Worm (Caenorhabditis elegans) whole organism, L1 larva: ENCODE data around the gene C16C10.9.

ENCODE experiments used
- C04F5.9 ChIP-seq: sonication (generic microtip); optimal IDR thresholded peaks from 2 replicates; lab custom pipeline; 2016; ENCODE audit warnings: missing genetic modification characterization, missing compliant biosample characterization
- C34B4.2 ChIP-seq: sonication (generic microtip); optimal IDR thresholded peaks from 2 replicates; lab custom pipeline; 2017; ENCODE audit warnings: mild to moderate bottlenecking, missing genetic modification characterization, missing compliant biosample characterization
- F16B12.6 ChIP-seq: fragments of 150-350 bp; optimal IDR thresholded peaks from 2 replicates; lab custom pipeline; 2014; ENCODE audit warnings: missing biosample characterization, missing genetic modification characterization
- Y116A8C.19 ChIP-seq: sonication (generic microtip); optimal IDR thresholded peaks from 2 replicates; lab custom pipeline; 2016; ENCODE audit warnings: missing compliant biosample characterization, missing genetic modification characterization, borderline replicate concordance
- aha-1 ChIP-seq: fragments of 150-350 bp; optimal IDR thresholded peaks from 2 replicates; lab custom pipeline; 2014; ENCODE audit warnings: missing biosample characterization, missing genetic modification characterization
- blmp-1 ChIP-seq: fragments of 150-350 bp; optimal IDR thresholded peaks from 2 replicates; lab custom pipeline; 2014; ENCODE audit warnings: missing biosample characterization, missing genetic modification characterization
- ceh-63 ChIP-seq: fragments of 200-800 bp; sonication (Bioruptor generic); optimal IDR thresholded peaks from 2 replicates; lab custom pipeline; 2018; ENCODE audit warnings: mild to moderate bottlenecking, missing genetic modification characterization, missing compliant biosample characterization
- ceh-82 ChIP-seq, 3 experiments: fragments of 150-350 bp in 1 of 3; sonication (generic microtip) in 2 of 3; optimal IDR thresholded peaks; 2 replicates each; lab custom pipeline; 2014 to 2017; ENCODE audit warnings: missing biosample characterization in 3 of 3, missing genetic modification characterization in 3 of 3
- ceh-88 ChIP-seq: fragments of 200-800 bp; sonication (Bioruptor generic); IDR thresholded peaks from 2 replicates; pipeline ENCODE4 v1.3.6; 2022; ENCODE audit warnings: missing genetic modification characterization, missing compliant biosample characterization
- ces-1 ChIP-seq: fragments of 150-350 bp; optimal IDR thresholded peaks from 2 replicates; lab custom pipeline; 2014; ENCODE audit warnings: missing biosample characterization, missing genetic modification reagents, missing genetic modification characterization
- dpl-1 ChIP-seq, 3 experiments: fragments of 150-350 bp in 2 of 3; sonication (generic microtip) in 1 of 3; optimal IDR thresholded peaks; 2 replicates each; lab custom pipeline; 2014 to 2017; ENCODE audit warnings: missing biosample characterization in 3 of 3, missing genetic modification characterization in 3 of 3, missing genetic modification reagents in 3 of 3
- dsc-1 ChIP-seq: sonication (generic microtip); optimal IDR thresholded peaks from 2 replicates; lab custom pipeline; 2016; ENCODE audit warnings: mild to moderate bottlenecking, missing genetic modification characterization, missing compliant biosample characterization
- egl-13 ChIP-seq: sonication (generic microtip); optimal IDR thresholded peaks from 2 replicates; lab custom pipeline; 2016; ENCODE audit warnings: missing genotype, missing genetic modification reagents, missing genetic modification characterization, missing compliant biosample characterization
- egl-27 ChIP-seq, 2 experiments: fragments of 150-350 bp in 1 of 2; sonication (generic microtip); optimal IDR thresholded peaks; 3 replicates each; lab custom pipeline; 2017 to 2018; ENCODE audit warnings: missing biosample characterization in 2 of 2, missing genetic modification characterization in 2 of 2, missing genetic modification reagents in 2 of 2
- elt-2 ChIP-seq: sonication (generic microtip); optimal IDR thresholded peaks from 2 replicates; lab custom pipeline; 2016; ENCODE audit warnings: missing genetic modification characterization, mild to moderate bottlenecking, inconsistent platforms, missing compliant biosample characterization, missing genetic modification reagents
- elt-3 ChIP-seq, 6 experiments: fragments of 150-350 bp in 1 of 6; sonication (generic microtip); optimal IDR thresholded peaks; 2 replicates each; lab custom pipeline; 2017 to 2018; ENCODE audit warnings: missing biosample characterization in 6 of 6, missing genetic modification characterization in 6 of 6, inconsistent platforms in 1 of 6
- ets-5 ChIP-seq: fragments of 200-800 bp; sonication (Bioruptor generic); IDR thresholded peaks from 2 replicates; pipeline ENCODE4 v1.3.6; 2022; ENCODE audit warnings: missing genetic modification characterization, missing compliant biosample characterization
- fos-1 ChIP-seq: fragments of 150-350 bp; optimal IDR thresholded peaks from 2 replicates; lab custom pipeline; 2014; ENCODE audit warnings: missing biosample characterization, missing genetic modification characterization
- hpl-2 ChIP-seq: fragments of 150-350 bp; optimal IDR thresholded peaks from 2 replicates; lab custom pipeline; 2014; ENCODE audit warnings: missing biosample characterization, missing genetic modification reagents, missing genetic modification characterization
- irx-1 ChIP-seq: sonication (generic microtip); optimal IDR thresholded peaks from 2 replicates; lab custom pipeline; 2016; ENCODE audit warnings: missing genetic modification characterization, missing compliant biosample characterization
- jun-1 ChIP-seq: fragments of 150-350 bp; optimal IDR thresholded peaks from 2 replicates; lab custom pipeline; 2014; ENCODE audit warnings: missing biosample characterization, missing genetic modification reagents, missing genetic modification characterization
- lin-14 ChIP-seq: fragments of 200-800 bp; sonication (Bioruptor generic); optimal IDR thresholded peaks from 2 replicates; lab custom pipeline; 2018; ENCODE audit warnings: mild to moderate bottlenecking, missing genetic modification characterization, moderate library complexity, missing compliant biosample characterization
- lin-15B ChIP-seq: fragments of 150-350 bp; sonication (generic microtip); optimal IDR thresholded peaks from 3 replicates; lab custom pipeline; 2014; ENCODE audit warnings: missing biosample characterization, missing genetic modification characterization
- lir-3 ChIP-seq: sonication (generic microtip); optimal IDR thresholded peaks from 2 replicates; lab custom pipeline; 2016; ENCODE audit warnings: mild to moderate bottlenecking, missing genetic modification characterization, moderate library complexity, missing compliant biosample characterization; ENCODE audit not compliant: poor library complexity
- lsy-2 ChIP-seq, 2 experiments: fragments of 150-350 bp; optimal IDR thresholded peaks; 2 replicates each; lab custom pipeline; 2014; ENCODE audit warnings: missing biosample characterization in 2 of 2, missing genetic modification characterization in 2 of 2
- mdl-1 ChIP-seq, 2 experiments: fragments of 150-350 bp; optimal IDR thresholded peaks; 2 replicates each; lab custom pipeline; 2014 to 2017; ENCODE audit warnings: missing biosample characterization in 2 of 2, missing genetic modification characterization in 2 of 2, inconsistent platforms in 1 of 2
- mep-1 ChIP-seq: fragments of 150-350 bp; optimal IDR thresholded peaks from 2 replicates; lab custom pipeline; 2014; ENCODE audit warnings: missing biosample characterization, missing genetic modification characterization
- nhr-12 ChIP-seq: sonication (generic microtip); optimal IDR thresholded peaks from 2 replicates; lab custom pipeline; 2017; ENCODE audit warnings: missing biosample characterization, missing genetic modification characterization
- nhr-19 ChIP-seq: fragments of 200-800 bp; sonication (Bioruptor generic); conservative IDR thresholded peaks from 2 replicates; pipeline ENCODE4 v1.3.6; 2022; ENCODE audit warnings: missing genetic modification characterization, missing compliant biosample characterization
- nhr-20 ChIP-seq: sonication (generic microtip); optimal IDR thresholded peaks from 2 replicates; lab custom pipeline; 2016; ENCODE audit warnings: mild to moderate bottlenecking, missing genetic modification characterization, missing compliant biosample characterization
- nhr-237 ChIP-seq: fragments of 150-350 bp; optimal IDR thresholded peaks from 2 replicates; lab custom pipeline; 2014; ENCODE audit warnings: missing biosample characterization, missing genetic modification characterization
- nhr-47 ChIP-seq: sonication (generic microtip); optimal IDR thresholded peaks from 2 replicates; lab custom pipeline; 2016; ENCODE audit warnings: mild to moderate bottlenecking, missing genetic modification characterization, moderate library complexity, missing compliant biosample characterization
- nhr-71 ChIP-seq: sonication (generic microtip); optimal IDR thresholded peaks from 2 replicates; lab custom pipeline; 2016; ENCODE audit warnings: mild to moderate bottlenecking, missing genetic modification characterization, moderate library complexity, missing compliant biosample characterization
- nhr-76 ChIP-seq: sonication (generic microtip); optimal IDR thresholded peaks from 2 replicates; lab custom pipeline; 2017; ENCODE audit warnings: missing biosample characterization, missing genetic modification characterization
- nhr-84 ChIP-seq: sonication (generic microtip); optimal IDR thresholded peaks from 2 replicates; lab custom pipeline; 2017; ENCODE audit warnings: missing biosample characterization, missing genetic modification characterization
- nhr-85 ChIP-seq: sonication (generic microtip); peaks from one replicate; lab custom pipeline; 2016; ENCODE audit warnings: missing genetic modification characterization, inconsistent platforms, missing compliant biosample characterization
- pag-3 ChIP-seq: sonication (generic microtip); optimal IDR thresholded peaks from 2 replicates; lab custom pipeline; 2017; ENCODE audit warnings: missing genetic modification characterization, mild to moderate bottlenecking, missing compliant biosample characterization, antibody characterized with exemption, borderline replicate concordance; ENCODE audit not compliant: insufficient read depth
- pax-3 ChIP-seq: fragments of 200-800 bp; sonication (Bioruptor generic); optimal IDR thresholded peaks from 2 replicates; lab custom pipeline; 2018; ENCODE audit warnings: mild to moderate bottlenecking, missing genetic modification characterization, moderate library complexity, missing compliant biosample characterization
- pqm-1 ChIP-seq: sonication (generic microtip); optimal IDR thresholded peaks from 3 replicates; lab custom pipeline; 2017; ENCODE audit warnings: missing biosample characterization, missing genetic modification characterization
- rnt-1 ChIP-seq: sonication (generic microtip); optimal IDR thresholded peaks from 2 replicates; lab custom pipeline; 2016; ENCODE audit warnings: mild to moderate bottlenecking, missing genetic modification characterization, moderate library complexity, missing compliant biosample characterization
- snpc-4 ChIP-seq: fragments of 150-350 bp; optimal IDR thresholded peaks from 2 replicates; lab custom pipeline; 2014; ENCODE audit warnings: missing biosample characterization, missing genetic modification characterization
- sptf-1 ChIP-seq: fragments of 150-350 bp; optimal IDR thresholded peaks from 2 replicates; lab custom pipeline; 2014; ENCODE audit warnings: missing biosample characterization, missing genetic modification characterization
- sup-37 ChIP-seq: fragments of 200-800 bp; sonication (Bioruptor generic); optimal IDR thresholded peaks from 2 replicates; lab custom pipeline; 2018; ENCODE audit warnings: mild to moderate bottlenecking, missing genetic modification characterization, missing compliant biosample characterization
- swsn-7 ChIP-seq: sonication (generic microtip); optimal IDR thresholded peaks from 2 replicates; lab custom pipeline; 2016; ENCODE audit warnings: missing genetic modification characterization, missing compliant biosample characterization
- tbx-2 ChIP-seq: sonication (generic microtip); optimal IDR thresholded peaks from 2 replicates; lab custom pipeline; 2016; ENCODE audit warnings: missing genetic modification characterization, missing compliant biosample characterization
- tlp-1 ChIP-seq: fragments of 150-350 bp; optimal IDR thresholded peaks from 2 replicates; lab custom pipeline; 2014; ENCODE audit warnings: missing biosample characterization, missing genetic modification characterization
- unc-130 ChIP-seq: fragments of 150-350 bp; optimal IDR thresholded peaks from 2 replicates; lab custom pipeline; 2017; ENCODE audit warnings: missing biosample characterization, missing genetic modification characterization, inconsistent platforms
- unc-30 ChIP-seq: sonication (generic microtip); optimal IDR thresholded peaks from 2 replicates; lab custom pipeline; 2017; ENCODE audit warnings: missing biosample characterization, missing genetic modification characterization
- unc-62 ChIP-seq: fragments of 150-350 bp; optimal IDR thresholded peaks from 2 replicates; lab custom pipeline; 2014; ENCODE audit warnings: missing biosample characterization, missing genetic modification reagents, missing genetic modification characterization
- unc-98 ChIP-seq: fragments of 200-800 bp; sonication (Bioruptor generic); IDR thresholded peaks from 2 replicates; pipeline ENCODE4 v1.3.6; 2022; ENCODE audit warnings: missing genetic modification characterization, missing compliant biosample characterization
- zip-4 ChIP-seq: fragments of 200-800 bp; sonication (Bioruptor generic); optimal IDR thresholded peaks from 2 replicates; lab custom pipeline; 2018; ENCODE audit warnings: mild to moderate bottlenecking, missing genetic modification characterization, moderate library complexity, missing compliant biosample characterization

C16C10.9 gene

DNA sequence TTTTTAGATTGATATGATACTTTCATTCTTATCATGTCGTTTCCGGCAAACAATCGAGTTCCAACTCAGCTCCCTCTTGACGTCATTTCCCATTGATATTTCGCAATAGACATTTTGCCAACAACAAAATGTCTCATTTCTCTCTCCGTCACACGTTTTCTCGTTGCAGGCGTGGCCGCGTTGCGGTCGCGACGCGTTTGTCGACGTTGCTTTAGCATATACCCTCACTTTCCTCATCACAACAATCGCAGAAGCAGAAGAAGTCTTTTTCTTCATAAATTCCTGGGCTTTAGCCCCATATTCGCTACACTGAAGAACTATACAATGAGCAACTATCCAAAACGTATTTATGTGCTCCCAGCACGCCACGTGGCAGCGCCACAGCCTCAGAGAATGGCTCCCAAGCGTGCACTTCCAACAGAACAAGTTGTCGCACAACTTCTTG, 36.5 kb upstream of the C16C10.9 start, which contains the start of gene xbp-1 (continued):
- TF ChIP-seq sup-37 (GFP tag; lab: Kevin White, UChicago) (peak; percentile 49), egl-27 (tag; optimal IDR thresholded peaks at IDR 0.05; lab: Kevin White, UChicago) (peak in 1 of 2 experiments; percentile 65), lir-3 (tag; lab: Kevin White, UChicago) (peak; percentile 59), pax-3 (peak; percentile 85), nhr-76 (tag; lab: Kevin White, UChicago) (no peak), nhr-12 (tag; lab: Kevin White, UChicago) (no peak), aha-1 (tag; lab: Kevin White, UChicago) (no peak), dsc-1 (tag; lab: Kevin White, UChicago) (peak; percentile 54), swsn-7 (peak; percentile 78), snpc-4 (tag; lab: Kevin White, UChicago) (peak; percentile 69), hpl-2 (GFP tag; lab: Kevin White, UChicago) (peak; percentile 88), nhr-20 (tag; lab: Kevin White, UChicago) (peak; percentile 84), ceh-88 (GFP tag; lab: Robert Waterston, UW) (no peak), pqm-1 (tag; lab: Kevin White, UChicago) (peak; percentile 79), tbx-2 (tag; lab: Kevin White, UChicago) (peak; percentile 86), mep-1 (tag; lab: Kevin White, UChicago) (peak; percentile 91), irx-1 (tag; lab: Kevin White, UChicago) (peak; percentile 45), C04F5.9 (tag; lab: Kevin White, UChicago) (no peak), ces-1 (GFP tag; lab: Kevin White, UChicago) (no peak), dpl-1 (GFP tag; optimal IDR thresholded peaks at IDR 0.05; lab: Kevin White, UChicago) (peak; percentile 64 to 73 (median 67)), Y116A8C.19 (tag; lab: Kevin White, UChicago) (no peak), unc-130 (tag; lab: Kevin White, UChicago) (no peak), zip-4 (GFP tag; lab: Kevin White, UChicago) (peak; percentile 99), F16B12.6 (tag; lab: Kevin White, UChicago) (peak; percentile 44), elt-2 (tag; lab: Kevin White, UChicago) (peak; percentile 89), tlp-1 (tag; lab: Kevin White, UChicago) (no peak), fos-1 (tag; lab: Kevin White, UChicago) (peak; percentile 94), elt-3 (tag; optimal IDR thresholded peaks at IDR 0.05; lab: Kevin White, UChicago) (peak in 4 of 6 experiments; percentile 25 to 75 (median 64)), unc-98 (GFP tag; lab: Robert Waterston, UW) (0 out of 2 replicates have a peak, but pooled peaks have one; percentile 31), nhr-84 (tag; lab: Kevin White, UChicago) (no peak), C34B4.2 (tag; lab: Kevin White, UChicago) (no peak), mdl-1 (tag; optimal IDR thresholded peaks at IDR 0.05; lab: Kevin White, UChicago) (peak in 1 of 2 experiments; percentile 92), pag-3 (tag; lab: Kevin White, UChicago) (no peak), unc-62 (peak; percentile 4), ceh-63 (no peak), sptf-1 (no peak), unc-30 (tag; lab: Kevin White, UChicago) (no peak), lin-14 (GFP tag; lab: Kevin White, UChicago) (peak; percentile 97), jun-1 (tag; lab: Kevin White, UChicago) (peak; percentile 94), egl-13 (tag; lab: Kevin White, UChicago) (peak; percentile 68)

- TF ChIP-seq mep-1 (tag; lab: Kevin White, UChicago) (peak; percentile 60), nhr-71 (tag; lab: Kevin White, UChicago) (peak; percentile 31), jun-1 (tag; lab: Kevin White, UChicago) (peak; percentile 18), nhr-85 (tag; lab: Kevin White, UChicago) (peak; percentile 19), lin-15B (tag; lab: Kevin White, UChicago) (peak; percentile 6), mdl-1 (tag; optimal IDR thresholded peaks at IDR 0.05; lab: Kevin White, UChicago) (no peak), ceh-82 (tag; optimal IDR thresholded peaks at IDR 0.05; lab: Kevin White, UChicago) (peak; percentile 12 to 73 (median 14)), blmp-1 (peak; percentile 80), ets-5 (GFP tag; lab: Robert Waterston, UW) (no peak), nhr-237 (tag; lab: Kevin White, UChicago) (peak; percentile 25), zip-4 (GFP tag; lab: Kevin White, UChicago) (peak; percentile 34), nhr-19 (no peak), lsy-2 (tag; optimal IDR thresholded peaks at IDR 0.05; lab: Kevin White, UChicago) (peak; percentile 14 to 62), rnt-1 (tag; lab: Kevin White, UChicago) (peak; percentile 24), nhr-47 (peak; percentile 8), dpl-1 (GFP tag; optimal IDR thresholded peaks at IDR 0.05; lab: Kevin White, UChicago) (peak in 1 of 3 experiments; percentile 20)
Observed at ce11 chrIII:4191091-4191638, 34.0 kb upstream of the C16C10.9 start, which contains the start of gene dnj-16. dnj-16 (plus strand) TSS chrIII:4191141.
